Fruit fly (Drosophila melanogaster) whole organism, embryonic: ENCODE measurements around the gene Tm1.

Experiments
- Asciz ChIP-seq: fragments of 200-800 bp; sonication (Bioruptor generic); optimal IDR thresholded peaks from 2 replicates; lab custom pipeline; 2017; ENCODE audit warnings: missing biosample characterization, mild to moderate bottlenecking, missing genetic modification characterization, missing genetic modification reagents
- BEAF-32 ChIP-seq: fragments of 200-800 bp; sonication (Bioruptor generic); optimal IDR thresholded peaks from 3 replicates; lab custom pipeline; 2017; ENCODE audit warnings: missing biosample characterization, missing genetic modification characterization, mild to moderate bottlenecking, moderate library complexity, missing genetic modification reagents
- CG1024 ChIP-seq: fragments of 200-800 bp; sonication (Bioruptor generic); IDR thresholded peaks from 2 replicates; pipeline ENCODE4 v1.3.6; 2022; ENCODE audit warnings: missing biosample characterization, missing genetic modification characterization
- CG10959 ChIP-seq: fragments of 200-800 bp; sonication (Bioruptor generic); IDR thresholded peaks from 2 replicates; pipeline ENCODE4 v1.3.6; 2022; ENCODE audit warnings: missing biosample characterization, missing genetic modification characterization
- CG11247 ChIP-seq: fragments of 200-800 bp; sonication (Bioruptor generic); IDR thresholded peaks from 2 replicates; pipeline ENCODE4 v1.3.6; 2022; ENCODE audit warnings: missing biosample characterization, missing genetic modification characterization
- CG11504 ChIP-seq: fragments of 200-800 bp; sonication (Bioruptor generic); optimal IDR thresholded peaks from 3 replicates; lab custom pipeline; 2019; ENCODE audit warnings: missing biosample characterization, mild to moderate bottlenecking, missing genetic modification characterization, moderate library complexity
- CG11696 ChIP-seq: fragments of 200-800 bp; sonication (Bioruptor generic); IDR thresholded peaks from 2 replicates; pipeline ENCODE4 v1.3.6; 2022; ENCODE audit warnings: missing biosample characterization, missing genetic modification characterization
- CG1233 ChIP-seq: fragments of 200-800 bp; sonication (Bioruptor generic); optimal IDR thresholded peaks from 4 replicates; lab custom pipeline; 2018; ENCODE audit warnings: missing biosample characterization, mild to moderate bottlenecking, missing genetic modification characterization
- CG15696 ChIP-seq: fragments of 200-800 bp; sonication (Bioruptor generic); optimal IDR thresholded peaks from 2 replicates; lab custom pipeline; 2019; ENCODE audit warnings: missing biosample characterization, mild to moderate bottlenecking, missing genetic modification characterization, moderate library complexity
- CG16813 ChIP-seq: fragments of 200-800 bp; sonication (Bioruptor generic); IDR thresholded peaks from 3 replicates; pipeline ENCODE4 v1.3.6; 2022; ENCODE audit warnings: missing biosample characterization, missing genetic modification characterization; ENCODE audit not compliant: partially characterized antibody
- CG1832 ChIP-seq: fragments of 200-800 bp; sonication (Bioruptor generic); optimal IDR thresholded peaks from 2 replicates; lab custom pipeline; 2017; ENCODE audit warnings: missing biosample characterization, mild to moderate bottlenecking, missing genetic modification characterization, inconsistent platforms
- CG2129 ChIP-seq: fragments of 200-800 bp; sonication (Bioruptor generic); IDR thresholded peaks from 2 replicates; pipeline ENCODE4 v1.3.6; 2022; ENCODE audit warnings: missing biosample characterization, missing genetic modification characterization; ENCODE audit not compliant: partially characterized antibody
- CG2199 ChIP-seq: fragments of 200-800 bp; sonication (Bioruptor generic); IDR thresholded peaks from 3 replicates; pipeline ENCODE4 v1.3.6; 2022; ENCODE audit warnings: missing biosample characterization, missing genetic modification characterization
- CG4820 ChIP-seq: fragments of 200-800 bp; sonication (Bioruptor generic); optimal IDR thresholded peaks from 3 replicates; lab custom pipeline; 2016; ENCODE audit warnings: missing biosample characterization, missing genetic modification characterization
- CG6765 ChIP-seq: fragments of 200-800 bp; sonication (Bioruptor generic); optimal IDR thresholded peaks from 3 replicates; lab custom pipeline; 2017; ENCODE audit warnings: missing biosample characterization, mild to moderate bottlenecking, missing genetic modification characterization
- CG8478 ChIP-seq: fragments of >200 bp; optimal IDR thresholded peaks from 2 replicates; lab custom pipeline; 2018
- CG8924 ChIP-seq: fragments of 200-800 bp; optimal IDR thresholded peaks from 3 replicates; lab custom pipeline; 2019; ENCODE audit warnings: missing biosample characterization, mild to moderate bottlenecking, missing genetic modification characterization, moderate library complexity
- Dad ChIP-seq: fragments of 200-800 bp; sonication (Bioruptor generic); optimal IDR thresholded peaks from 3 replicates; lab custom pipeline; 2016; ENCODE audit warnings: missing biosample characterization, missing genetic modification characterization
- Dfd ChIP-seq, 2 experiments: fragments of >200 bp; optimal IDR thresholded peaks; 2 replicates each; lab custom pipeline; 2017; ENCODE audit warnings: missing biosample characterization in 2 of 2, missing genetic modification characterization in 2 of 2
- H2.0 ChIP-seq: fragments of 200-800 bp; sonication (Bioruptor generic); IDR thresholded peaks from 2 replicates; pipeline ENCODE4 v1.3.6; 2022; ENCODE audit warnings: missing biosample characterization, missing genetic modification characterization
- HLHmδ ChIP-seq: fragments of 200-800 bp; sonication (Bioruptor generic); optimal IDR thresholded peaks from 2 replicates; lab custom pipeline; 2018; ENCODE audit warnings: missing biosample characterization, mild to moderate bottlenecking, missing genetic modification characterization, moderate library complexity
- Hand ChIP-seq: fragments of 200-800 bp; sonication (Bioruptor generic); optimal IDR thresholded peaks from 2 replicates; lab custom pipeline; 2017; ENCODE audit warnings: mild to moderate bottlenecking, missing biosample characterization, missing genetic modification reagents, missing genetic modification characterization
- Hr78 ChIP-seq, 2 experiments: fragments of 200-800 bp in 1 of 2; fragments of >200 bp in 1 of 2; sonication (Bioruptor generic) in 1 of 2; optimal IDR thresholded peaks; 2 replicates each; lab custom pipeline; 2017 to 2019; ENCODE audit warnings: missing biosample characterization in 2 of 2, missing genetic modification characterization in 2 of 2, mild to moderate bottlenecking in 1 of 2, moderate library complexity in 1 of 2
- Hsf ChIP-seq: fragments of 200-800 bp; sonication (Bioruptor generic); optimal IDR thresholded peaks from 3 replicates; lab custom pipeline; 2016; ENCODE audit warnings: missing biosample characterization, missing genetic modification characterization
- MESR4 ChIP-seq: fragments of 200-800 bp; sonication (Bioruptor generic); optimal IDR thresholded peaks from 2 replicates; lab custom pipeline; 2018; ENCODE audit warnings: missing biosample characterization, mild to moderate bottlenecking, missing genetic modification characterization, moderate library complexity
- Oli ChIP-seq: fragments of 200-800 bp; sonication (Bioruptor generic); optimal IDR thresholded peaks from 2 replicates; lab custom pipeline; 2018; ENCODE audit warnings: missing biosample characterization, mild to moderate bottlenecking, missing genetic modification characterization, moderate library complexity
- Opbp ChIP-seq: fragments of 200-800 bp; sonication (Bioruptor generic); IDR thresholded peaks from 3 replicates; pipeline ENCODE4 v1.3.6; 2022; ENCODE audit warnings: missing biosample characterization, missing genetic modification characterization; ENCODE audit not compliant: partially characterized antibody
- Pdp1 ChIP-seq, 2 experiments: fragments of 200-800 bp; sonication (Bioruptor generic); optimal IDR thresholded peaks; 3 replicates each; lab custom pipeline; 2016; ENCODE audit warnings: missing biosample characterization in 2 of 2, missing genetic modification characterization in 2 of 2, mild to moderate bottlenecking in 1 of 2, moderate library complexity in 1 of 2
- Ptx1 ChIP-seq: fragments of 200-800 bp; sonication (Bioruptor generic); IDR thresholded peaks from 2 replicates; pipeline ENCODE4 v1.3.6; 2022; ENCODE audit warnings: missing biosample characterization, missing genetic modification characterization
- Ssrp ChIP-seq: fragments of 200-800 bp; sonication (Bioruptor generic); optimal IDR thresholded peaks from 2 replicates; lab custom pipeline; 2018; ENCODE audit warnings: missing biosample characterization, mild to moderate bottlenecking, missing genetic modification characterization, moderate library complexity
- ac ChIP-seq: fragments of 200-800 bp; sonication (Bioruptor generic); optimal IDR thresholded peaks from 3 replicates; lab custom pipeline; 2017; ENCODE audit warnings: missing biosample characterization, mild to moderate bottlenecking, missing genetic modification characterization
- al ChIP-seq: fragments of 200-800 bp; sonication (Bioruptor generic); IDR thresholded peaks from 2 replicates; pipeline ENCODE4 v1.3.6; 2022; ENCODE audit warnings: missing biosample characterization, missing genetic modification characterization
- ara ChIP-seq: fragments of 200-800 bp; sonication (Bioruptor generic); IDR thresholded peaks from 2 replicates; pipeline ENCODE4 v1.3.6; 2022; ENCODE audit warnings: missing biosample characterization, missing genetic modification characterization
- ato ChIP-seq: fragments of 200-800 bp; sonication (Bioruptor generic); IDR thresholded peaks from 2 replicates; pipeline ENCODE4 v1.3.6; 2022; ENCODE audit warnings: missing biosample characterization, missing genetic modification characterization; ENCODE audit not compliant: partially characterized antibody
- ems ChIP-seq: fragments of 200-800 bp; sonication (Bioruptor generic); optimal IDR thresholded peaks from 3 replicates; lab custom pipeline; 2016; ENCODE audit warnings: missing biosample characterization, missing genetic modification characterization
- eve ChIP-seq, 2 experiments: fragments of >200 bp; optimal IDR thresholded peaks; 2 replicates each; lab custom pipeline; 2017; ENCODE audit warnings: missing biosample characterization in 2 of 2, missing genetic modification characterization in 2 of 2
- ewg ChIP-seq: fragments of 200-800 bp; sonication (Bioruptor generic); optimal IDR thresholded peaks from 3 replicates; lab custom pipeline; 2017; ENCODE audit warnings: mild to moderate bottlenecking, missing biosample characterization, missing genetic modification reagents, missing genetic modification characterization
- fru ChIP-seq: fragments of >200 bp; optimal IDR thresholded peaks from 2 replicates; lab custom pipeline; 2017
- gem ChIP-seq: fragments of 200-800 bp; sonication (Bioruptor generic); optimal IDR thresholded peaks from 2 replicates; lab custom pipeline; 2019; ENCODE audit warnings: missing biosample characterization, mild to moderate bottlenecking, missing genetic modification characterization, moderate library complexity
- gfzf ChIP-seq: fragments of 200-800 bp; sonication (Bioruptor generic); optimal IDR thresholded peaks from 2 replicates; lab custom pipeline; 2016; ENCODE audit warnings: missing biosample characterization, mild to moderate bottlenecking, missing genetic modification characterization, moderate library complexity
- grau ChIP-seq: fragments of 200-800 bp; optimal IDR thresholded peaks from 3 replicates; lab custom pipeline; 2019; ENCODE audit warnings: missing biosample characterization, mild to moderate bottlenecking, missing genetic modification characterization, moderate library complexity
- kah ChIP-seq: fragments of 200-800 bp; sonication (Bioruptor generic); optimal IDR thresholded peaks from 2 replicates; lab custom pipeline; 2018; ENCODE audit warnings: missing biosample characterization, mild to moderate bottlenecking, missing genetic modification characterization
- nerfin-2 ChIP-seq: fragments of 200-800 bp; sonication (Bioruptor generic); IDR thresholded peaks from 2 replicates; pipeline ENCODE4 v1.3.6; 2022; ENCODE audit warnings: missing biosample characterization, missing genetic modification characterization; ENCODE audit not compliant: partially characterized antibody
- pum ChIP-seq: fragments of 200-800 bp; sonication (Bioruptor generic); optimal IDR thresholded peaks from 2 replicates; lab custom pipeline; 2016; ENCODE audit warnings: missing biosample characterization, missing genetic modification characterization
- run ChIP-seq: fragments of 200-800 bp; sonication (Bioruptor generic); optimal IDR thresholded peaks from 3 replicates; lab custom pipeline; 2018; ENCODE audit warnings: missing biosample characterization, mild to moderate bottlenecking, missing genetic modification characterization
- sd ChIP-seq: fragments of 200-800 bp; sonication (Bioruptor generic); optimal IDR thresholded peaks from 3 replicates; lab custom pipeline; 2018; ENCODE audit warnings: missing biosample characterization, mild to moderate bottlenecking, missing genetic modification characterization, moderate library complexity
- sens ChIP-seq: fragments of 200-800 bp; sonication (Bioruptor generic); peaks from one replicate; lab custom pipeline; 2016; ENCODE audit warnings: missing biosample characterization, missing genetic modification characterization
- seq ChIP-seq: fragments of 200-800 bp; sonication (Bioruptor generic); IDR thresholded peaks from 2 replicates; pipeline ENCODE4 v1.3.6; 2022; ENCODE audit warnings: missing biosample characterization, missing genetic modification characterization
- sima ChIP-seq: fragments of 200-800 bp; sonication (Bioruptor generic); optimal IDR thresholded peaks from 2 replicates; lab custom pipeline; 2016; ENCODE audit warnings: missing biosample characterization, missing genetic modification characterization
- slp2 ChIP-seq: fragments of 200-800 bp; sonication (Bioruptor generic); optimal IDR thresholded peaks from 2 replicates; lab custom pipeline; 2016; ENCODE audit warnings: missing biosample characterization, missing genetic modification characterization
- tx ChIP-seq: fragments of 200-800 bp; sonication (Bioruptor generic); optimal IDR thresholded peaks from 2 replicates; lab custom pipeline; 2016; ENCODE audit warnings: missing biosample characterization, missing genetic modification characterization
- yki ChIP-seq: fragments of >200 bp; optimal IDR thresholded peaks from 3 replicates; lab custom pipeline; 2018

Tm1 gene

dm6 chr3R:15347822-15348221, 69.8 kb downstream of the Tm1 start, which contains the start of the genes CG42726 and CG42727 (continued):
- no peak for TF ChIP-seq HLHmδ (GFP tag; lab: Kevin White, UChicago)
- TF ChIP-seq yki (lab: Kevin White, UChicago), result no peak
- peak; percentile 31; the same call in 1 of the 2 replicates for TF ChIP-seq Ptx1 (GFP tag; lab: Robert Waterston, UW)
- TF ChIP-seq MESR4 (GFP tag; lab: Kevin White, UChicago), result peak; percentile 75
- TF ChIP-seq ac (GFP tag; lab: Kevin White, UChicago), result no peak
- TF ChIP-seq Dad, result no peak
- no peak for TF ChIP-seq CG6765 (GFP tag; lab: Kevin White, UChicago)
- peak; percentile 52 for TF ChIP-seq ems
- peak; percentile 54 for TF ChIP-seq gem
- peak; percentile 8 for TF ChIP-seq CG1233 (GFP tag; lab: Kevin White, UChicago)
- TF ChIP-seq CG16813 (GFP tag; lab: Robert Waterston, UW), result no peak
- TF ChIP-seq CG8924 (tag; lab: Kevin White, UChicago), result no peak
- no peak for TF ChIP-seq CG2199
- TF ChIP-seq tx (GFP tag; lab: Kevin White, UChicago), result no peak
- peak; percentile 39 for TF ChIP-seq grau (tag; lab: Kevin White, UChicago)
- TF ChIP-seq CG11247 (GFP tag; lab: Robert Waterston, UW), result no peak
- no peak for TF ChIP-seq Asciz (GFP tag; lab: Kevin White, UChicago)
- TF ChIP-seq gfzf, result no peak
- TF ChIP-seq Hsf (GFP tag; lab: Kevin White, UChicago), result peak; percentile 55
- peak; percentile 58 for TF ChIP-seq sens (GFP tag; lab: Kevin White, UChicago)
- TF ChIP-seq pum (GFP tag; lab: Kevin White, UChicago), result no peak
- no peak for TF ChIP-seq CG1832 (GFP tag; lab: Kevin White, UChicago)
- peak; percentile 41; the same call in 1 of the 2 replicates for TF ChIP-seq CG11696 (GFP tag; lab: Robert Waterston, UW)
- peak; percentile 26 for TF ChIP-seq Oli (tag; lab: Kevin White, UChicago)
- no peak for TF ChIP-seq ara (GFP tag; lab: Robert Waterston, UW)
- TF ChIP-seq Pdp1 (GFP tag; optimal IDR thresholded peaks at IDR 0.05; lab: Kevin White, UChicago), result peak in 1 of 2 experiments; percentile 31
- no peak for TF ChIP-seq nerfin-2 (GFP tag; lab: Robert Waterston, UW)
- TF ChIP-seq sima (GFP tag; lab: Kevin White, UChicago), result no peak
- no peak for TF ChIP-seq Ssrp (tag; lab: Kevin White, UChicago)
- TF ChIP-seq eve (GFP tag; optimal IDR thresholded peaks at IDR 0.05; lab: Kevin White, UChicago), result no peak
- 0 out of 2 replicates have a peak, but pooled peaks have one; percentile 19 for TF ChIP-seq H2.0 (GFP tag; lab: Robert Waterston, UW)
- no peak for TF ChIP-seq run (tag; lab: Kevin White, UChicago)
- TF ChIP-seq CG11504 (tag; lab: Kevin White, UChicago), result no peak
- no peak for TF ChIP-seq CG2129
- TF ChIP-seq CG4820 (GFP tag; lab: Kevin White, UChicago), result no peak
- TF ChIP-seq CG8478 (lab: Kevin White, UChicago), result no peak
- TF ChIP-seq Opbp (GFP tag; lab: Robert Waterston, UW), result no peak
- TF ChIP-seq Hr78 (GFP tag; optimal IDR thresholded peaks at IDR 0.05; lab: Kevin White, UChicago), result no peak
- no peak for TF ChIP-seq CG10959
- TF ChIP-seq CG15696 (tag; lab: Kevin White, UChicago), result peak; percentile 1
- TF ChIP-seq Dfd (GFP tag; optimal IDR thresholded peaks at IDR 0.05; lab: Kevin White, UChicago), result no peak
- TF ChIP-seq ewg (GFP tag; lab: Kevin White, UChicago), result no peak
- TF ChIP-seq Hand (GFP tag; lab: Kevin White, UChicago), result no peak
- no peak for TF ChIP-seq seq (GFP tag; lab: Robert Waterston, UW)
- no peak for TF ChIP-seq kah (GFP tag; lab: Kevin White, UChicago)
- TF ChIP-seq al, result no peak
- no peak for TF ChIP-seq ato
- TF ChIP-seq sd, result peak; percentile 42
- no peak for TF ChIP-seq fru (lab: Kevin White, UChicago)
- TF ChIP-seq BEAF-32, result peak; percentile 14
- TF ChIP-seq slp2, result no peak
- TF ChIP-seq CG1024 (GFP tag; lab: Robert Waterston, UW), result no peak
